Worm (Caenorhabditis elegans): ENCODE data around the gene era-1.

Gene era-1

ce11 chrV:6709050-6709683 lies 6.3 kb downstream of the era-1 start, which contains the start of gene dlst-1:
Gene dlst-1 (minus strand): TSS chrV:6709101.
- TF ChIP-seq ref-1 (GFP tag; conservative IDR thresholded peaks at IDR 0.05), result 0 out of 2 replicates have a peak, but pooled peaks have one; percentile 23
- no peak for TF ChIP-seq cog-1 (tag; optimal IDR thresholded peaks at IDR 0.05)
- TF ChIP-seq flt-1 (GFP tag; IDR thresholded peaks at IDR 0.05), result peak; percentile 73
- TF ChIP-seq T22C8.4 (GFP tag; IDR thresholded peaks at IDR 0.05), result no peak
- TF ChIP-seq ztf-23 (GFP tag; IDR thresholded peaks at IDR 0.05), result peak; percentile 82
- TF ChIP-seq klf-2 (GFP tag; conservative IDR thresholded peaks at IDR 0.05), result 0 out of 2 replicates have a peak, but pooled peaks have one; percentile 28
- peak; percentile 77 for TF ChIP-seq med-1 (GFP tag; optimal IDR thresholded peaks at IDR 0.05; ENCODE audit: insufficient read depth)
- no peak for TF ChIP-seq ztf-29 (GFP tag; IDR thresholded peaks at IDR 0.05)
- TF ChIP-seq tab-1 (GFP tag; IDR thresholded peaks at IDR 0.05), result peak; percentile 80

ce11 chrV:6710462-6710861 lies 7.6 kb downstream of the era-1 start, which contains the start of gene sna-1:
Gene sna-1 (minus strand): TSS chrV:6710679.
- TF ChIP-seq flt-1 (GFP tag; IDR thresholded peaks at IDR 0.05), result no peak
- TF ChIP-seq ztf-23 (GFP tag; IDR thresholded peaks at IDR 0.05), result no peak
- no peak for TF ChIP-seq ref-1 (GFP tag; conservative IDR thresholded peaks at IDR 0.05)
- TF ChIP-seq tab-1 (GFP tag; IDR thresholded peaks at IDR 0.05), result no peak
- no peak for TF ChIP-seq T22C8.4 (GFP tag; IDR thresholded peaks at IDR 0.05)
- TF ChIP-seq cog-1 (tag; optimal IDR thresholded peaks at IDR 0.05), result no peak
- TF ChIP-seq med-1 (GFP tag; optimal IDR thresholded peaks at IDR 0.05; ENCODE audit: insufficient read depth), result no peak
- TF ChIP-seq ztf-29 (GFP tag; IDR thresholded peaks at IDR 0.05), result no peak
- TF ChIP-seq klf-2 (GFP tag; conservative IDR thresholded peaks at IDR 0.05), result no peak

ce11 chrV:6718232-6718631 lies 15.4 kb downstream of the era-1 start, which contains the start of gene srg-30:
Gene srg-30 (minus strand): TSS chrV:6718332.
- TF ChIP-seq ztf-29 (GFP tag; IDR thresholded peaks at IDR 0.05) (no peak), ztf-23 (GFP tag; IDR thresholded peaks at IDR 0.05) (no peak), ref-1 (GFP tag; conservative IDR thresholded peaks at IDR 0.05) (no peak), T22C8.4 (GFP tag; IDR thresholded peaks at IDR 0.05) (no peak), flt-1 (GFP tag; IDR thresholded peaks at IDR 0.05) (no peak), klf-2 (GFP tag; conservative IDR thresholded peaks at IDR 0.05) (no peak), med-1 (GFP tag; optimal IDR thresholded peaks at IDR 0.05; ENCODE audit: insufficient read depth) (no peak), cog-1 (tag; optimal IDR thresholded peaks at IDR 0.05) (no peak), tab-1 (GFP tag; IDR thresholded peaks at IDR 0.05) (no peak)

ce11 chrV:6722378-6722777 lies 19.5 kb downstream of the era-1 start, which contains the start of gene ZC487.2:
Gene ZC487.2 (minus strand): TSS chrV:6722478.
- TF ChIP-seq ztf-23 (GFP tag; IDR thresholded peaks at IDR 0.05) (no peak), cog-1 (tag; optimal IDR thresholded peaks at IDR 0.05) (no peak), tab-1 (GFP tag; IDR thresholded peaks at IDR 0.05) (no peak), flt-1 (GFP tag; IDR thresholded peaks at IDR 0.05) (no peak), ztf-29 (GFP tag; IDR thresholded peaks at IDR 0.05) (no peak), T22C8.4 (GFP tag; IDR thresholded peaks at IDR 0.05) (no peak), ref-1 (GFP tag; conservative IDR thresholded peaks at IDR 0.05) (no peak), med-1 (GFP tag; optimal IDR thresholded peaks at IDR 0.05; ENCODE audit: insufficient read depth) (no peak), klf-2 (GFP tag; conservative IDR thresholded peaks at IDR 0.05) (no peak)

ce11 chrV:6726279-6726678 lies 23.4 kb downstream of the era-1 start:
- TF ChIP-seq ref-1 (GFP tag; conservative IDR thresholded peaks at IDR 0.05), result no peak
- no peak for TF ChIP-seq tab-1 (GFP tag; IDR thresholded peaks at IDR 0.05)
- no peak for TF ChIP-seq ztf-23 (GFP tag; IDR thresholded peaks at IDR 0.05)
- TF ChIP-seq med-1 (GFP tag; optimal IDR thresholded peaks at IDR 0.05; ENCODE audit: insufficient read depth), result no peak
- TF ChIP-seq klf-2 (GFP tag; conservative IDR thresholded peaks at IDR 0.05), result no peak
- TF ChIP-seq flt-1 (GFP tag; IDR thresholded peaks at IDR 0.05), result no peak
- TF ChIP-seq cog-1 (tag; optimal IDR thresholded peaks at IDR 0.05), result no peak
- TF ChIP-seq T22C8.4 (GFP tag; IDR thresholded peaks at IDR 0.05), result no peak
- no peak for TF ChIP-seq ztf-29 (GFP tag; IDR thresholded peaks at IDR 0.05)

ce11 chrV:6727222-6727621 lies 24.4 kb downstream of the era-1 start, which contains the start of gene ZC487.1:
Gene ZC487.1 (plus strand): TSS chrV:6727522.
- TF ChIP-seq tab-1 (GFP tag; IDR thresholded peaks at IDR 0.05), result no peak
- TF ChIP-seq T22C8.4 (GFP tag; IDR thresholded peaks at IDR 0.05), result no peak

ce11 chrV:6731594-6731993 lies 28.7 kb downstream of the era-1 start, which contains the start of gene grl-9:
Gene grl-9 (minus strand): TSS chrV:6731694.
- no peak for TF ChIP-seq klf-2 (GFP tag; conservative IDR thresholded peaks at IDR 0.05)
- TF ChIP-seq cog-1 (tag; optimal IDR thresholded peaks at IDR 0.05), result no peak
- TF ChIP-seq med-1 (GFP tag; optimal IDR thresholded peaks at IDR 0.05; ENCODE audit: insufficient read depth), result no peak
- no peak for TF ChIP-seq ref-1 (GFP tag; conservative IDR thresholded peaks at IDR 0.05)
- no peak for TF ChIP-seq T22C8.4 (GFP tag; IDR thresholded peaks at IDR 0.05)

- TF ChIP-seq cog-1 (tag; optimal IDR thresholded peaks at IDR 0.05) (no peak), tab-1 (GFP tag; IDR thresholded peaks at IDR 0.05) (no peak), flt-1 (GFP tag; IDR thresholded peaks at IDR 0.05) (no peak), med-1 (GFP tag; optimal IDR thresholded peaks at IDR 0.05; ENCODE audit: insufficient read depth) (no peak)
Observed at ce11 chrV:6732995-6733394, 30.1 kb downstream of the era-1 start, which contains the start of gene grl-8. Gene grl-8 (minus strand): TSS chrV:6733095.

ce11 chrV:6736108-6736507 lies 33.3 kb downstream of the era-1 start:
- TF ChIP-seq T22C8.4 (GFP tag; IDR thresholded peaks at IDR 0.05) (no peak), tab-1 (GFP tag; IDR thresholded peaks at IDR 0.05) (no peak), flt-1 (GFP tag; IDR thresholded peaks at IDR 0.05) (no peak), ref-1 (GFP tag; conservative IDR thresholded peaks at IDR 0.05) (no peak)

- no peak for TF ChIP-seq cog-1 (tag; optimal IDR thresholded peaks at IDR 0.05)
- TF ChIP-seq flt-1 (GFP tag; IDR thresholded peaks at IDR 0.05), result no peak
- no peak for TF ChIP-seq T22C8.4 (GFP tag; IDR thresholded peaks at IDR 0.05)
- no peak for TF ChIP-seq klf-2 (GFP tag; conservative IDR thresholded peaks at IDR 0.05)
- TF ChIP-seq tab-1 (GFP tag; IDR thresholded peaks at IDR 0.05), result no peak
Observed at ce11 chrV:6736877-6737276, 34.0 kb downstream of the era-1 start.
